Fruit fly (Drosophila melanogaster) whole organism, pupa: ENCODE results near the gene Ubc6.
A peak's percentile ranks its signal among the peaks of the same experiment; 100 is the strongest.

Experiments
- CG10348 ChIP-seq: fragments of 200-800 bp; sonication (Bioruptor generic); IDR thresholded peaks from 2 replicates; pipeline ENCODE4 v1.3.6; 2022; ENCODE audit warnings: missing biosample characterization, missing genetic modification characterization
- CG13204 ChIP-seq: fragments of 200-800 bp; sonication (Bioruptor generic); optimal IDR thresholded peaks from 2 replicates; lab custom pipeline; 2018; ENCODE audit warnings: missing biosample characterization, mild to moderate bottlenecking, missing genetic modification characterization, moderate library complexity
- CG14655 ChIP-seq: fragments of 200-800 bp; sonication (Bioruptor generic); optimal IDR thresholded peaks from 3 replicates; lab custom pipeline; 2017; ENCODE audit warnings: mild to moderate bottlenecking, missing biosample characterization, missing genetic modification reagents, missing genetic modification characterization
- CG15710 ChIP-seq: fragments of 200-800 bp; sonication (Bioruptor generic); optimal IDR thresholded peaks from 2 replicates; lab custom pipeline; 2018; ENCODE audit warnings: missing biosample characterization, mild to moderate bottlenecking, missing genetic modification characterization, moderate library complexity
- CG17806 ChIP-seq: fragments of 200-800 bp; sonication (Bioruptor generic); optimal IDR thresholded peaks from 2 replicates; lab custom pipeline; 2018; ENCODE audit warnings: missing biosample characterization, mild to moderate bottlenecking, missing genetic modification characterization, moderate library complexity
- CG32121 ChIP-seq: fragments of 200-800 bp; sonication (Bioruptor generic); IDR thresholded peaks from 2 replicates; pipeline ENCODE4 v1.3.6; 2022; ENCODE audit warnings: missing biosample characterization, missing genetic modification characterization
- CG4496 ChIP-seq: fragments of 200-800 bp; sonication (Bioruptor generic); IDR thresholded peaks from 3 replicates; pipeline ENCODE4 v1.3.6; 2022; ENCODE audit warnings: missing biosample characterization, missing genetic modification characterization
- CG8159 ChIP-seq: fragments of 200-800 bp; sonication (Bioruptor generic); optimal IDR thresholded peaks from 3 replicates; lab custom pipeline; 2018; ENCODE audit warnings: missing biosample characterization, mild to moderate bottlenecking, missing genetic modification characterization, moderate library complexity
- CG8301 ChIP-seq: fragments of 200-800 bp; sonication (Bioruptor generic); optimal IDR thresholded peaks from 2 replicates; lab custom pipeline; 2018; ENCODE audit warnings: missing biosample characterization, mild to moderate bottlenecking, missing genetic modification characterization
- EcR ChIP-seq: fragments of 200-800 bp; sonication (Bioruptor generic); optimal IDR thresholded peaks from 3 replicates; lab custom pipeline; 2019; ENCODE audit warnings: missing biosample characterization, missing genetic modification characterization, mild to moderate bottlenecking, moderate library complexity, missing genetic modification reagents
- Snoo ChIP-seq: fragments of 200-800 bp; sonication (Bioruptor generic); optimal IDR thresholded peaks from 3 replicates; lab custom pipeline; 2017; ENCODE audit warnings: missing biosample characterization, mild to moderate bottlenecking, missing genetic modification characterization, inconsistent platforms
- fd96Ca ChIP-seq: fragments of 200-800 bp; sonication (Bioruptor generic); IDR thresholded peaks from 3 replicates; pipeline ENCODE4 v1.3.6; 2022; ENCODE audit warnings: missing biosample characterization, missing genetic modification characterization
- rn ChIP-seq: fragments of 200-800 bp; sonication (Bioruptor generic); IDR thresholded peaks from 2 replicates; pipeline ENCODE4 v1.3.6; 2022; ENCODE audit warnings: missing biosample characterization, missing genetic modification characterization

- TF ChIP-seq rn (no peak), CG17806 (no peak), CG13204 (GFP tag; lab: Kevin White, UChicago) (no peak), fd96Ca (GFP tag; lab: Robert Waterston, UW) (no peak), CG8159 (tag; lab: Kevin White, UChicago) (no peak), CG14655 (GFP tag; lab: Kevin White, UChicago) (no peak), CG32121 (GFP tag; lab: Robert Waterston, UW) (no peak), Snoo (tag; lab: Kevin White, UChicago) (no peak), CG15710 (tag; lab: Kevin White, UChicago) (no peak), EcR (GFP tag; lab: Kevin White, UChicago) (peak; percentile 52), CG10348 (GFP tag; lab: Robert Waterston, UW) (no peak), CG8301 (tag; lab: Kevin White, UChicago) (no peak), CG4496 (no peak)
Observed at dm6 chr3R:4951764-4952570, 515 bp downstream of the Ubc6 start.
